Worm (Caenorhabditis elegans) whole organism, L2 larva: ENCODE data around the gene raga-1.

Experiments used
- R02D3.7 ChIP-seq: fragments of 150-350 bp; optimal IDR thresholded peaks from 2 replicates; lab custom pipeline; 2014; ENCODE audit warnings: missing biosample characterization, missing genetic modification characterization
- ama-1 ChIP-seq: fragments of 150-350 bp; optimal IDR thresholded peaks from 2 replicates; lab custom pipeline; 2018; ENCODE audit warnings: inconsistent platforms
- egl-27 ChIP-seq: sonication (generic microtip); optimal IDR thresholded peaks from 3 replicates; lab custom pipeline; 2017; ENCODE audit warnings: missing biosample characterization, missing genetic modification reagents, missing genetic modification characterization
- elt-1 ChIP-seq: fragments of 150-350 bp; optimal IDR thresholded peaks from 2 replicates; lab custom pipeline; 2014; ENCODE audit warnings: missing biosample characterization, missing genetic modification characterization
- elt-3 ChIP-seq: sonication (generic microtip); optimal IDR thresholded peaks from 2 replicates; lab custom pipeline; 2017; ENCODE audit warnings: missing biosample characterization, missing genetic modification characterization
- nhr-21 ChIP-seq: fragments of 150-350 bp; optimal IDR thresholded peaks from 2 replicates; lab custom pipeline; 2014; ENCODE audit warnings: missing biosample characterization, missing genetic modification characterization
- nhr-237 ChIP-seq: fragments of 150-350 bp; optimal IDR thresholded peaks from 2 replicates; lab custom pipeline; 2014; ENCODE audit warnings: missing biosample characterization, missing genetic modification characterization
- nhr-77 ChIP-seq: fragments of 150-350 bp; optimal IDR thresholded peaks from 2 replicates; lab custom pipeline; 2014; ENCODE audit warnings: missing biosample characterization, missing genetic modification characterization
- skn-1 ChIP-seq: sonication (generic microtip); optimal IDR thresholded peaks from 2 replicates; lab custom pipeline; 2017; ENCODE audit warnings: missing biosample characterization, missing genetic modification characterization
- unc-39 ChIP-seq: fragments of 150-350 bp; optimal IDR thresholded peaks from 2 replicates; lab custom pipeline; 2014; ENCODE audit warnings: missing biosample characterization, missing genetic modification characterization
- unc-62 ChIP-seq: fragments of 150-350 bp; optimal IDR thresholded peaks from 2 replicates; lab custom pipeline; 2014; ENCODE audit warnings: missing biosample characterization, missing genetic modification reagents, missing genetic modification characterization
- ztf-11 ChIP-seq: sonication (generic microtip); optimal IDR thresholded peaks from 2 replicates; lab custom pipeline; 2017; ENCODE audit warnings: missing biosample characterization, missing genetic modification characterization
- ztf-4 ChIP-seq: fragments of 150-350 bp; optimal IDR thresholded peaks from 2 replicates; lab custom pipeline; 2014; ENCODE audit warnings: missing biosample characterization, missing genetic modification characterization

- TF ChIP-seq nhr-77 (tag; lab: Kevin White, UChicago) (no peak), unc-39 (tag; lab: Kevin White, UChicago) (no peak), elt-3 (tag; lab: Kevin White, UChicago) (no peak), nhr-237 (tag; lab: Kevin White, UChicago) (no peak), R02D3.7 (no peak), elt-1 (no peak), ztf-11 (no peak), unc-62 (no peak), skn-1 (tag; lab: Kevin White, UChicago) (no peak), nhr-21 (tag; lab: Kevin White, UChicago) (no peak), ama-1 (lab: Kevin White, UChicago) (no peak), ztf-4 (tag; lab: Kevin White, UChicago) (no peak), egl-27 (tag; lab: Kevin White, UChicago) (no peak)
These were observed 45.6 kb upstream of the raga-1 start, which contains the start of gene T05B9.2 for ce11 chrII:11255536-11255935.
